Fruit fly (Drosophila melanogaster): ENCODE data around the gene CG31528.
A peak's percentile ranks its signal among the peaks of the same experiment; 100 is the strongest.

The CG31528 gene

dm6 chr3R:4402884-4403705 is 13.1 kb upstream of the CG31528 start, which contains the start of gene lost (continued):
- TF ChIP-seq Trl (optimal IDR thresholded peaks at IDR 0.05): peak in 1 of 2 experiments; percentile 20
- no peak for TF ChIP-seq Trl (GFP tag; optimal IDR thresholded peaks at IDR 0.05)
- TF ChIP-seq E2f2 (GFP tag; IDR thresholded peaks at IDR 0.05): peak; percentile 72
- peak; percentile 79 for TF ChIP-seq CG3995 (GFP tag; optimal IDR thresholded peaks at IDR 0.05)
- no peak for TF ChIP-seq CG15073 (GFP tag; optimal IDR thresholded peaks at IDR 0.05)
- TF ChIP-seq CG10959 (GFP tag; IDR thresholded peaks at IDR 0.05): no peak
- TF ChIP-seq jigr1 (GFP tag; IDR thresholded peaks at IDR 0.05): no peak; the same call in 2 of the 3 replicates
- no peak for TF ChIP-seq CG8388 (GFP tag; optimal IDR thresholded peaks at IDR 0.05)
- peak; percentile 34 for TF ChIP-seq Nf-YC (tag; optimal IDR thresholded peaks at IDR 0.05)
- no peak for TF ChIP-seq ERR (GFP tag; optimal IDR thresholded peaks at IDR 0.05)
- peak; percentile 28 for TF ChIP-seq CG4617 (GFP tag; optimal IDR thresholded peaks at IDR 0.05; ENCODE audit: borderline replicate concordance)
- TF ChIP-seq CoRest (tag; optimal IDR thresholded peaks at IDR 0.05): peak; percentile 55
- no peak for TF ChIP-seq ro (GFP tag; IDR thresholded peaks at IDR 0.05)
- no peak; the same call in 2 of the 3 replicates for TF ChIP-seq B-H1 (GFP tag; IDR thresholded peaks at IDR 0.05)
- TF ChIP-seq fd3F (GFP tag; optimal IDR thresholded peaks at IDR 0.05): peak; percentile 54
- TF ChIP-seq Max (GFP tag; optimal IDR thresholded peaks at IDR 0.05): peak; percentile 47
- peak; percentile 74 for TF ChIP-seq CTCF (GFP tag; optimal IDR thresholded peaks at IDR 0.05)
- TF ChIP-seq chn (GFP tag; optimal IDR thresholded peaks at IDR 0.05): no peak
- TF ChIP-seq wor (GFP tag; IDR thresholded peaks at IDR 0.05): no peak
- peak; percentile 89 for TF ChIP-seq ssp (GFP tag; IDR thresholded peaks at IDR 0.05)
- 0 out of 2 replicates have a peak, but pooled peaks have one; percentile 35 for TF ChIP-seq stc (GFP tag; IDR thresholded peaks at IDR 0.05)
- no peak for TF ChIP-seq Bteb2 (GFP tag; optimal IDR thresholded peaks at IDR 0.05)
- TF ChIP-seq cg (GFP tag; optimal IDR thresholded peaks at IDR 0.05): no peak
- peak; percentile 14 for TF ChIP-seq CG15269 (tag; optimal IDR thresholded peaks at IDR 0.05)
- no peak for TF ChIP-seq hth (optimal IDR thresholded peaks at IDR 0.05)
- no peak for TF ChIP-seq sc (optimal IDR thresholded peaks at IDR 0.05)
- no peak for TF ChIP-seq sc (GFP tag; optimal IDR thresholded peaks at IDR 0.05)
- peak; percentile 28 for TF ChIP-seq ewg (GFP tag; optimal IDR thresholded peaks at IDR 0.05)
- TF ChIP-seq Lim3 (GFP tag; IDR thresholded peaks at IDR 0.05): no peak
- TF ChIP-seq eyg (GFP tag; optimal IDR thresholded peaks at IDR 0.05): peak; percentile 2
- no peak for TF ChIP-seq ap (GFP tag; IDR thresholded peaks at IDR 0.05)
- peak in 1 of 2 experiments; percentile 25 for TF ChIP-seq dpn (GFP tag; optimal IDR thresholded peaks at IDR 0.05)
- peak; percentile 99 for TF ChIP-seq Opbp (GFP tag; IDR thresholded peaks at IDR 0.05; ENCODE audit: partially characterized antibody)
- no peak for TF ChIP-seq jing (GFP tag; optimal IDR thresholded peaks at IDR 0.05)
- peak; percentile 51 for TF ChIP-seq nmo (GFP tag; optimal IDR thresholded peaks at IDR 0.05)
- no peak for TF ChIP-seq CkIIα-i1 (GFP tag; IDR thresholded peaks at IDR 0.05)
- TF ChIP-seq CG2889 (GFP tag; IDR thresholded peaks at IDR 0.05): no peak
- 0 out of 2 replicates have a peak, but pooled peaks have one; percentile 8 for TF ChIP-seq CG14441 (GFP tag; IDR thresholded peaks at IDR 0.05)
- TF ChIP-seq CG7271 (tag; optimal IDR thresholded peaks at IDR 0.05): peak; percentile 28
- peak; percentile 41 for TF ChIP-seq bigmax (GFP tag; optimal IDR thresholded peaks at IDR 0.05)
- TF ChIP-seq kay (GFP tag; optimal IDR thresholded peaks at IDR 0.05): no peak
- TF ChIP-seq row (GFP tag; IDR thresholded peaks at IDR 0.05): peak; percentile 80
- TF ChIP-seq Doc2 (GFP tag; IDR thresholded peaks at IDR 0.05): no peak
- TF ChIP-seq Deaf1 (tag; optimal IDR thresholded peaks at IDR 0.05): no peak
- no peak for TF ChIP-seq CG7372 (GFP tag; IDR thresholded peaks at IDR 0.05)
- TF ChIP-seq vnd (GFP tag; IDR thresholded peaks at IDR 0.05; ENCODE audit: partially characterized antibody): peak; percentile 99
- TF ChIP-seq esg (GFP tag; conservative IDR thresholded peaks at IDR 0.05): no peak
- peak; percentile 54 for TF ChIP-seq CG14710 (tag; optimal IDR thresholded peaks at IDR 0.05)
- TF ChIP-seq CG4328 (GFP tag; optimal IDR thresholded peaks at IDR 0.05): no peak
- TF ChIP-seq CG31365 (tag; optimal IDR thresholded peaks at IDR 0.05): no peak
- TF ChIP-seq Hr3 (GFP tag; optimal IDR thresholded peaks at IDR 0.05): no peak
